Worm (Caenorhabditis elegans): ENCODE data around the gene srd-69.

DNA sequence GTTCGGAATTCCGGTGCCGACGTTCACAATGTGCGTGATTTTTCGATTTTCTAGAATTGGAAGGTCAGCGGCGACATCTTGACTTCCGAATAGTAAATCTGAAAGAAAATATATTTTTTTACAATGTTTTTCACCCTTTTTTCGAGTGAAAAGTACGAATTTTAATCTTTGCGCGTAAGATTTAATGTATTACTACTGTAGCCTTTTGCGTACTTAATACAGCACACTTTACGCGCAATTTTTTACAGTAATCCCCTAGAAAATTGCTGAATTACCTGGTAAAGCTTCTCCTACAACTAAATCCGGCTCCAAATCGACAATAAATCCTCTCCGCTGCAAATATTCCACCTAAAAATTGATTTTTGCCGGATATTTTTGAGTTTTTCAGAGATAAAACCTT, 32.4 kb upstream of the srd-69 start:
- TF ChIP-seq pqm-1 (tag; optimal IDR thresholded peaks at IDR 0.05) (no peak), pha-4 (tag; optimal IDR thresholded peaks at IDR 0.05) (no peak), nhr-237 (tag; optimal IDR thresholded peaks at IDR 0.05) (no peak), ztf-4 (tag; optimal IDR thresholded peaks at IDR 0.05) (no peak), fos-1 (tag; optimal IDR thresholded peaks at IDR 0.05) (no peak), unc-62 (GFP tag; optimal IDR thresholded peaks at IDR 0.05) (no peak)

Measured in whole organism, L3 larva.